Worm (Caenorhabditis elegans): ENCODE results near the gene srh-83.

ce11 chrV:7178843-7179242 is 14.5 kb downstream of the srh-83 start, which contains the start of gene cpsf-2:
- TF ChIP-seq snpc-4 (tag; optimal IDR thresholded peaks at IDR 0.05): no peak
- no peak for TF ChIP-seq nhr-28 (tag; optimal IDR thresholded peaks at IDR 0.05)
- TF ChIP-seq lsy-2 (tag; optimal IDR thresholded peaks at IDR 0.05): no peak
- no peak for TF ChIP-seq unc-62 (GFP tag; optimal IDR thresholded peaks at IDR 0.05)
- TF ChIP-seq nhr-12 (tag; optimal IDR thresholded peaks at IDR 0.05): no peak
- no peak for TF ChIP-seq lin-13 (tag; optimal IDR thresholded peaks at IDR 0.05)
- no peak for TF ChIP-seq pha-4 (tag; optimal IDR thresholded peaks at IDR 0.05)

Measured in whole organism, mixed stage, embryonic.